Worm (Caenorhabditis elegans) whole organism, L1 larva: Measurements from ENCODE around the gene ncx-2.

Experiments
- C04F5.9 ChIP-seq: sonication (generic microtip); optimal IDR thresholded peaks from 2 replicates; lab custom pipeline; 2016; ENCODE audit warnings: missing genetic modification characterization, missing compliant biosample characterization
- alr-1 ChIP-seq: fragments of 200-800 bp; sonication (Bioruptor generic); optimal IDR thresholded peaks from 2 replicates; lab custom pipeline; 2018; ENCODE audit warnings: borderline replicate concordance, mild to moderate bottlenecking, missing genetic modification characterization, missing compliant biosample characterization
- ama-1 ChIP-seq: fragments of 150-350 bp; optimal IDR thresholded peaks from 2 replicates; lab custom pipeline; 2014
- blmp-1 ChIP-seq: fragments of 150-350 bp; optimal IDR thresholded peaks from 2 replicates; lab custom pipeline; 2014; ENCODE audit warnings: missing biosample characterization, missing genetic modification characterization
- ceh-8 ChIP-seq: fragments of 200-800 bp; sonication (Bioruptor generic); optimal IDR thresholded peaks from 2 replicates; lab custom pipeline; 2018; ENCODE audit warnings: mild to moderate bottlenecking, missing genetic modification characterization, moderate library complexity, missing compliant biosample characterization
- ceh-82 ChIP-seq, 3 experiments: fragments of 150-350 bp in 1 of 3; sonication (generic microtip) in 2 of 3; optimal IDR thresholded peaks; 2 replicates each; lab custom pipeline; 2014 to 2017; ENCODE audit warnings: missing biosample characterization in 3 of 3, missing genetic modification characterization in 3 of 3
- ceh-88 ChIP-seq: fragments of 200-800 bp; sonication (Bioruptor generic); IDR thresholded peaks from 2 replicates; pipeline ENCODE4 v1.3.6; 2022; ENCODE audit warnings: missing genetic modification characterization, missing compliant biosample characterization
- dpl-1 ChIP-seq, 3 experiments: fragments of 150-350 bp in 2 of 3; sonication (generic microtip) in 1 of 3; optimal IDR thresholded peaks; 2 replicates each; lab custom pipeline; 2014 to 2017; ENCODE audit warnings: missing biosample characterization in 3 of 3, missing genetic modification characterization in 3 of 3, missing genetic modification reagents in 3 of 3
- efl-1 ChIP-seq, 4 experiments: fragments of 150-350 bp; optimal IDR thresholded peaks in 3 of 4; peaks in 1 of 4; 1 replicate in 1 of 4; 2 replicates in 3 of 4; lab custom pipeline; 2014; ENCODE audit warnings: missing biosample characterization in 2 of 4, missing genetic modification characterization in 2 of 4, missing genetic modification reagents in 2 of 4
- efl-3 ChIP-seq: fragments of 200-800 bp; sonication (Bioruptor generic); optimal IDR thresholded peaks from 2 replicates; lab custom pipeline; 2018; ENCODE audit warnings: mild to moderate bottlenecking, missing genetic modification characterization, missing compliant biosample characterization
- elt-2 ChIP-seq: sonication (generic microtip); optimal IDR thresholded peaks from 2 replicates; lab custom pipeline; 2016; ENCODE audit warnings: missing genetic modification characterization, mild to moderate bottlenecking, inconsistent platforms, missing compliant biosample characterization, missing genetic modification reagents
- elt-3 ChIP-seq, 6 experiments: fragments of 150-350 bp in 1 of 6; sonication (generic microtip); optimal IDR thresholded peaks; 2 replicates each; lab custom pipeline; 2017 to 2018; ENCODE audit warnings: missing biosample characterization in 6 of 6, missing genetic modification characterization in 6 of 6, inconsistent platforms in 1 of 6
- fkh-10 ChIP-seq: sonication (generic microtip); optimal IDR thresholded peaks from 2 replicates; lab custom pipeline; 2017; ENCODE audit warnings: missing biosample characterization, missing genetic modification reagents, missing genetic modification characterization
- grh-1 ChIP-seq: fragments of 200-800 bp; sonication (Bioruptor generic); IDR thresholded peaks from 2 replicates; pipeline ENCODE4 v1.3.6; 2022; ENCODE audit warnings: missing genetic modification reagents, missing genetic modification characterization, missing compliant biosample characterization
- hlh-17 ChIP-seq: fragments of 200-800 bp; sonication (Bioruptor generic); optimal IDR thresholded peaks from 2 replicates; lab custom pipeline; 2018; ENCODE audit warnings: missing genetic modification characterization, mild to moderate bottlenecking, missing compliant biosample characterization, moderate library complexity, borderline replicate concordance
- hlh-4 ChIP-seq: sonication (generic microtip); optimal IDR thresholded peaks from 2 replicates; lab custom pipeline; 2016; ENCODE audit warnings: mild to moderate bottlenecking, missing genetic modification characterization, missing compliant biosample characterization
- isw-1 ChIP-seq: fragments of 200-800 bp; sonication (Bioruptor generic); IDR thresholded peaks from 2 replicates; pipeline ENCODE4 v1.3.6; 2022; ENCODE audit warnings: missing genetic modification characterization, missing compliant biosample characterization
- jun-1 ChIP-seq: fragments of 150-350 bp; optimal IDR thresholded peaks from 2 replicates; lab custom pipeline; 2014; ENCODE audit warnings: missing biosample characterization, missing genetic modification reagents, missing genetic modification characterization
- lin-14 ChIP-seq: fragments of 200-800 bp; sonication (Bioruptor generic); optimal IDR thresholded peaks from 2 replicates; lab custom pipeline; 2018; ENCODE audit warnings: mild to moderate bottlenecking, missing genetic modification characterization, moderate library complexity, missing compliant biosample characterization
- lin-35 ChIP-seq, 2 experiments: fragments of 150-350 bp; optimal IDR thresholded peaks; 2 replicates each; lab custom pipeline; 2014; ENCODE audit warnings: missing biosample characterization in 2 of 2, missing genetic modification characterization in 2 of 2, missing genetic modification reagents in 2 of 2
- lsy-2 ChIP-seq, 2 experiments: fragments of 150-350 bp; optimal IDR thresholded peaks; 2 replicates each; lab custom pipeline; 2014; ENCODE audit warnings: missing biosample characterization in 2 of 2, missing genetic modification characterization in 2 of 2
- mdl-1 ChIP-seq, 2 experiments: fragments of 150-350 bp; optimal IDR thresholded peaks; 2 replicates each; lab custom pipeline; 2014 to 2017; ENCODE audit warnings: missing biosample characterization in 2 of 2, missing genetic modification characterization in 2 of 2, inconsistent platforms in 1 of 2
- mep-1 ChIP-seq: fragments of 150-350 bp; optimal IDR thresholded peaks from 2 replicates; lab custom pipeline; 2014; ENCODE audit warnings: missing biosample characterization, missing genetic modification characterization
- nhr-12 ChIP-seq: sonication (generic microtip); optimal IDR thresholded peaks from 2 replicates; lab custom pipeline; 2017; ENCODE audit warnings: missing biosample characterization, missing genetic modification characterization
- nhr-20 ChIP-seq: sonication (generic microtip); optimal IDR thresholded peaks from 2 replicates; lab custom pipeline; 2016; ENCODE audit warnings: mild to moderate bottlenecking, missing genetic modification characterization, missing compliant biosample characterization
- nhr-237 ChIP-seq: fragments of 150-350 bp; optimal IDR thresholded peaks from 2 replicates; lab custom pipeline; 2014; ENCODE audit warnings: missing biosample characterization, missing genetic modification characterization
- nhr-47 ChIP-seq: sonication (generic microtip); optimal IDR thresholded peaks from 2 replicates; lab custom pipeline; 2016; ENCODE audit warnings: mild to moderate bottlenecking, missing genetic modification characterization, moderate library complexity, missing compliant biosample characterization
- nhr-71 ChIP-seq: sonication (generic microtip); optimal IDR thresholded peaks from 2 replicates; lab custom pipeline; 2016; ENCODE audit warnings: mild to moderate bottlenecking, missing genetic modification characterization, moderate library complexity, missing compliant biosample characterization
- nhr-77 ChIP-seq: fragments of 150-350 bp; optimal IDR thresholded peaks from 2 replicates; lab custom pipeline; 2014; ENCODE audit warnings: missing biosample characterization, missing genetic modification characterization
- nhr-84 ChIP-seq: sonication (generic microtip); optimal IDR thresholded peaks from 2 replicates; lab custom pipeline; 2017; ENCODE audit warnings: missing biosample characterization, missing genetic modification characterization
- nhr-85 ChIP-seq: sonication (generic microtip); peaks from one replicate; lab custom pipeline; 2016; ENCODE audit warnings: missing genetic modification characterization, inconsistent platforms, missing compliant biosample characterization
- nhr-90 ChIP-seq: sonication (generic microtip); optimal IDR thresholded peaks from 2 replicates; lab custom pipeline; 2016; ENCODE audit warnings: mild to moderate bottlenecking, missing genetic modification characterization, missing compliant biosample characterization; ENCODE audit not compliant: poor library complexity
- pag-3 ChIP-seq: sonication (generic microtip); optimal IDR thresholded peaks from 2 replicates; lab custom pipeline; 2017; ENCODE audit warnings: missing genetic modification characterization, mild to moderate bottlenecking, missing compliant biosample characterization, antibody characterized with exemption, borderline replicate concordance; ENCODE audit not compliant: insufficient read depth
- snpc-4 ChIP-seq: fragments of 150-350 bp; optimal IDR thresholded peaks from 2 replicates; lab custom pipeline; 2014; ENCODE audit warnings: missing biosample characterization, missing genetic modification characterization
- sup-37 ChIP-seq: fragments of 200-800 bp; sonication (Bioruptor generic); optimal IDR thresholded peaks from 2 replicates; lab custom pipeline; 2018; ENCODE audit warnings: mild to moderate bottlenecking, missing genetic modification characterization, missing compliant biosample characterization
- swsn-7 ChIP-seq: sonication (generic microtip); optimal IDR thresholded peaks from 2 replicates; lab custom pipeline; 2016; ENCODE audit warnings: missing genetic modification characterization, missing compliant biosample characterization
- unc-30 ChIP-seq: sonication (generic microtip); optimal IDR thresholded peaks from 2 replicates; lab custom pipeline; 2017; ENCODE audit warnings: missing biosample characterization, missing genetic modification characterization
- unc-98 ChIP-seq: fragments of 200-800 bp; sonication (Bioruptor generic); IDR thresholded peaks from 2 replicates; pipeline ENCODE4 v1.3.6; 2022; ENCODE audit warnings: missing genetic modification characterization, missing compliant biosample characterization
- ztf-11 ChIP-seq, 2 experiments: sonication (generic microtip); optimal IDR thresholded peaks; 2 replicates each; lab custom pipeline; 2016 to 2017; ENCODE audit warnings: missing genetic modification characterization in 2 of 2, missing biosample characterization in 1 of 2, missing compliant biosample characterization in 1 of 2
- ztf-4 ChIP-seq: fragments of 150-350 bp; optimal IDR thresholded peaks from 2 replicates; lab custom pipeline; 2014; ENCODE audit warnings: missing biosample characterization, missing genetic modification characterization

The ncx-2 gene

DNA sequence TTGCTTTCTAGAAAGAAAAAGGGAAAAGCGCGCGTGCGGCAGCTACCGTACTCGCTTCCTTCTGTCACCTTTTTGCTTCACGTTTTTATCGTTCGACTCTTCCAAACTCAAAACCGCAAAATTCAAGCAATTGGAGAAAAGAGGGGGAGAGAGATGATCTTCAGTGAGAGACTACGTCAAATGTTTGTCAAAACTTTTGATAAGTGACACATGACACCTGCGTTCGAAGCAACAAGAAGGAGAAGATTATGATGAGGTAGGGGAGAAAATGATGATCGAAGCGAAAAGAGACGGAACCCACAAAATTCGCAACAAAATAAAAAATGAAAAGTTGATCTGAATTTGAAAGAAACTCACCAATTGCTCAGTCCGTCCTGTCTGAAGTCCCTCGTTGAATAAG, 14.9 kb downstream of the ncx-2 start:
- TF ChIP-seq isw-1 (GFP tag; lab: Robert Waterston, UW) (no peak), sup-37 (GFP tag; lab: Kevin White, UChicago) (no peak), nhr-20 (tag; lab: Kevin White, UChicago) (no peak), ceh-8 (no peak), nhr-77 (tag; lab: Kevin White, UChicago) (no peak)
- TF ChIP-seq, all 84 proteins: peak for 0

DNA sequence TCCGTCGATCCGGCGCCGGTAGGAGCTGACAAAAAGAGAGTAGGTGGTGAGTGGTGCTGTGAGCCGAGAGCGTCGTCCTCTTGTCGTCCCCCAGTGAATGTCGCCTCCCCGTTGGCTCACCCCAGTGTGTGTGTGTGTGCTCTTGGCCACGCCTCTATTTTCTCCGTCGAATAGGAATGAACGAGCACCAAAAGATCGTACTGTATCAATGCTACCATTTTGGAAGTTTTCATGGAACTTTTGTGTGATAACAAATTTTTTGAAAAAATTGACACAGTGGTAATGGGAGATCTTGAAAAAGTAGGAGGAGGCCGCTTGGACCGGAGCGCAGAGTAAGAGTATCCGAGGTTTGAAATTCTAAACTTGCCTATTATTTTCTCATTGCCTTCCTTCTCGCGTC, 16.0 kb downstream of the ncx-2 start, which contains the start of gene ceh-34:
Gene ceh-34, minus strand, starts transcription at position 101 of the 400 bp plus-strand sequence.
- TF ChIP-seq ztf-11 (tag; optimal IDR thresholded peaks at IDR 0.05; lab: Kevin White, UChicago) (no peak), nhr-85 (tag; lab: Kevin White, UChicago) (peak; percentile 6), snpc-4 (no peak)

DNA sequence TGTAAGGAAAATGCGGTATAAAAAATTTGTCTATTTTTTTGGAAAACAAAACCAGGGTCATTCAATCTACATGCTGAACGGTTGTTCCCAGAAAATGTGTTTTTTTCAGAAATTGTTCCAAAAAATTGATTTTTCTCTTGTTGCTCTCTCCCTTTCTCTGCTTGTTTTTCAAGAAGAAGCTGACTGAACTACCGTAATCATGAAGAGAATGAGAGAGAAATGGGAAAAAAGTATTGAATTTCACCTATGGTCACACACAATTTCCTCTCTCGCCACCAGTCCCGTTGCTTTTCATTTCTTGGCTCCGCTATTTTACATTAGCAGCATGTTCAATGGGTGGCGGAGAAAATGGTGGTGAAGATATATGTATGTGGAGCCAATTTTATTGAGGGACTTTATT, 19.3 kb downstream of the ncx-2 start:
- TF ChIP-seq unc-30 (tag; lab: Kevin White, UChicago) = no peak
- peak in 1 of 2 experiments; percentile 55 for TF ChIP-seq lsy-2 (tag; optimal IDR thresholded peaks at IDR 0.05; lab: Kevin White, UChicago)
- TF ChIP-seq grh-1 (GFP tag; lab: Robert Waterston, UW) = no peak

DNA sequence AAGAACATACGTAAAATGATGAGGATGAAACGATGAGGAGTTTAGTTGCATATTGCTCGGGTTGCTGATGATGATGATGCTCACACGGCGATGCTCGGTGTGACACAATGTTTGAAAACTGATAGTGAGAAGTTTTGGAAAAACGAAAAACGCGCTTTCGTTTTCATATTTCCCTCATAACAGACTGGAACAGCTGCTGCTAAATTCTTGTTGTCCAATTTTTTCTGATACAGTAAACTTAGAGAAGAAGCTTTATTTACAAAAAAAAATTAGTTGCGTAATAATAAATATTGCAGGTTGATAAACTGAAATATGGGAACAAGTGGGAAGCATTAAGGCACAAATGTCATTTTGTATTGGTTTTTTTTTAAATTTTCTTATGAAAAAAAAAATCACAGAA, 21.1 kb downstream of the ncx-2 start, which contains the start of gene ceh-33:
Gene ceh-33, minus strand, starts transcription at position 101 of the 400 bp plus-strand sequence.
- TF ChIP-seq nhr-85 (tag; lab: Kevin White, UChicago) (peak; percentile 18), ceh-88 (GFP tag; lab: Robert Waterston, UW) (no peak), nhr-47 (tag; lab: Kevin White, UChicago) (no peak)

DNA sequence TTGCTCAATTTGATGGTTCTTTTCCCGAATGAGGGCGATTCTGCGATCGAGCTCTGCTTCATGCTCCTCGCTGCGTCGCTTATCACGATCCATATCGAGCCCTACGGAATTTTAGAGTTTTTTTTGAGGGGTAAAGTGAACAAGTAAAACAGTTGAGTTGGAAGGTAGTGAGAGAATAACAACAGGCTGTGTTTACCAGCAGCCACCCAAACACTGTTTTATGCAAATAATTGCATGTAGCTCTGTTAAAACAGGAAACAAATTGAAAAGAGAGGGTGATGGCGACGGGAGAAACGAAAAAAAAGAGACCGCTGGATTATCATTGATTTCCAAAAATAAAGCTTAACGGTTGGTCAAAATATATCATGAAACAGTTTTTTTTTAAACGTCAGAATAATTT, 24.8 kb downstream of the ncx-2 start, which contains the start of gene C10G8.8:
Gene C10G8.8, minus strand, starts transcription at position 101 of the 400 bp plus-strand sequence.
- TF ChIP-seq ama-1 (lab: Kevin White, UChicago) (no peak), swsn-7 (tag; lab: Kevin White, UChicago) (no peak), nhr-12 (no peak), hlh-4 (tag; lab: Kevin White, UChicago) (no peak), jun-1 (tag; lab: Kevin White, UChicago) (no peak), C04F5.9 (tag; lab: Kevin White, UChicago) (no peak), mdl-1 (tag; optimal IDR thresholded peaks at IDR 0.05; lab: Kevin White, UChicago) (no peak), sup-37 (GFP tag; lab: Kevin White, UChicago) (no peak), nhr-84 (no peak), pag-3 (tag; lab: Kevin White, UChicago) (no peak), alr-1 (tag; lab: Kevin White, UChicago) (no peak), lsy-2 (tag; optimal IDR thresholded peaks at IDR 0.05; lab: Kevin White, UChicago) (no peak)

DNA sequence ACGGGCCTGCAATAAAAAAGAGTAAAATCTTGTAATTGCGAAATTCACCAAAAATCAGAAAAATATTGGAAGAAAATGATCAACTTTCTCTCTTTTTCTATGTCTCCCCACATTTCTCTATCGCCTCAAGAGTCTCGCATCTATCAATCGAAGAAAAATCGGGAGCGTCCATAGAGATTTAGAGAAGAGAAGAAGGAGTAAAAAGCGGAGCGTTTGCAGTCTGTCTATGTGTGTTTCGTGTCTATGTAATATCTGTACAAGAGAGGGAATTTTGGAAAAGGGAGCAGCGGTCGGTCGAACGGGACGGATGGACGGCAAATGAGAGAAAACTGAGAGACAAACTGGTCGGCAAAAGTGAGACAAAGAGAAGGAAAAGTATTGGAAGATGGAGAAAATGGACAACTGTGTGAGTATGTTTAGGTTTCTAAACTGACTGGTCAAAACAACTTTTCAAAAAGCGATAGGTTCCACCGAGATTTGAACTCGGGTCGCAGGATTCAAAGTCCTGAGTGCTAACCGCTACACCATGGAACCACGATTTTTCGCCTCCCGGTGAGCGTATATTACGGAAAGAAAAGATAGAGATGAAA, 26.3 kb downstream of the ncx-2 start:
- TF ChIP-seq nhr-77 (tag; lab: Kevin White, UChicago) = peak; percentile 45
- peak; percentile 67 for TF ChIP-seq nhr-90
- no peak for TF ChIP-seq hlh-17 (GFP tag; lab: Kevin White, UChicago)
- TF ChIP-seq nhr-85 (tag; lab: Kevin White, UChicago) = peak; percentile 66
- TF ChIP-seq unc-98 (GFP tag; lab: Robert Waterston, UW) = no peak
- TF ChIP-seq elt-2 = peak; percentile 46
- TF ChIP-seq fkh-10 (GFP tag; lab: Kevin White, UChicago) = no peak
- TF ChIP-seq ztf-4 = no peak
- no peak for TF ChIP-seq jun-1 (tag; lab: Kevin White, UChicago)
- TF ChIP-seq dpl-1 (GFP tag; optimal IDR thresholded peaks at IDR 0.05; lab: Kevin White, UChicago) = peak in 2 of 3 experiments; percentile 8 to 18
- peak; percentile 51 for TF ChIP-seq nhr-71
- no peak for TF ChIP-seq efl-3
- TF ChIP-seq elt-3 (tag; optimal IDR thresholded peaks at IDR 0.05; lab: Kevin White, UChicago) = peak in 2 of 6 experiments; percentile 17 to 49
- TF ChIP-seq ceh-82 (tag; optimal IDR thresholded peaks at IDR 0.05; lab: Kevin White, UChicago) = no peak
- peak; percentile 14 for TF ChIP-seq nhr-237 (tag; lab: Kevin White, UChicago)
- peak; percentile 59 for TF ChIP-seq mep-1
- TF ChIP-seq lin-14 (GFP tag; lab: Kevin White, UChicago) = peak; percentile 86
- TF ChIP-seq lin-35 (GFP tag; optimal IDR thresholded peaks at IDR 0.05; lab: Kevin White, UChicago) = peak in 1 of 2 experiments; percentile 6
- TF ChIP-seq efl-1 (optimal IDR thresholded peaks at IDR 0.05; lab: Kevin White, UChicago) = peak in 1 of 2 experiments; percentile 5
- peak; percentile 13 to 94 for TF ChIP-seq efl-1 (GFP tag; optimal IDR thresholded peaks at IDR 0.05 in 1 of 2; lab: Kevin White, UChicago)
- TF ChIP-seq blmp-1 = peak; percentile 93
